Worm (Caenorhabditis elegans) whole organism, L2 larva: ENCODE results near the gene F22E5.22.

Experiments used
- R02D3.7 ChIP-seq: fragments of 150-350 bp; optimal IDR thresholded peaks from 2 replicates; lab custom pipeline; 2014; ENCODE audit warnings: missing biosample characterization, missing genetic modification characterization
- ama-1 ChIP-seq: fragments of 150-350 bp; optimal IDR thresholded peaks from 2 replicates; lab custom pipeline; 2018; ENCODE audit warnings: inconsistent platforms
- elt-1 ChIP-seq: fragments of 150-350 bp; optimal IDR thresholded peaks from 2 replicates; lab custom pipeline; 2014; ENCODE audit warnings: missing biosample characterization, missing genetic modification characterization
- elt-3 ChIP-seq: sonication (generic microtip); optimal IDR thresholded peaks from 2 replicates; lab custom pipeline; 2017; ENCODE audit warnings: missing biosample characterization, missing genetic modification characterization
- fos-1 ChIP-seq: fragments of 150-350 bp; optimal IDR thresholded peaks from 2 replicates; lab custom pipeline; 2014; ENCODE audit warnings: missing biosample characterization, missing genetic modification characterization
- nhr-77 ChIP-seq: fragments of 150-350 bp; optimal IDR thresholded peaks from 2 replicates; lab custom pipeline; 2014; ENCODE audit warnings: missing biosample characterization, missing genetic modification characterization

ce11 chrII:2640982-2641381, 24.7 kb upstream of the F22E5.22 start, which contains the start of gene F22E5.23:
- TF ChIP-seq elt-3, result no peak
- TF ChIP-seq nhr-77 (tag; lab: Kevin White, UChicago), result no peak
- no peak for TF ChIP-seq ama-1 (lab: Kevin White, UChicago)
- no peak for TF ChIP-seq R02D3.7
- no peak for TF ChIP-seq elt-1 (tag; lab: Kevin White, UChicago)
- no peak for TF ChIP-seq fos-1 (tag; lab: Kevin White, UChicago)
